Fruit fly (Drosophila melanogaster) whole organism, wandering third instar larva: ENCODE data around the gene CG8664.

Experiments used
- Abd-B ChIP-seq: fragments of >200 bp; optimal IDR thresholded peaks from 2 replicates; lab custom pipeline; 2017; ENCODE audit warnings: missing biosample characterization, missing genetic modification characterization
- Myc ChIP-seq: fragments of >200 bp; optimal IDR thresholded peaks from 2 replicates; lab custom pipeline; 2017
- br ChIP-seq: fragments of 200-800 bp; sonication (Bioruptor generic); optimal IDR thresholded peaks from 2 replicates; lab custom pipeline; 2016; ENCODE audit warnings: missing biosample characterization, missing genetic modification characterization
- h ChIP-seq: fragments of 200-800 bp; sonication (Bioruptor generic); optimal IDR thresholded peaks from 3 replicates; lab custom pipeline; 2016; ENCODE audit warnings: missing biosample characterization, mild to moderate bottlenecking, missing genetic modification characterization
- psq ChIP-seq: fragments of 200-800 bp; sonication (Bioruptor generic); optimal IDR thresholded peaks from 3 replicates; lab custom pipeline; 2017; ENCODE audit warnings: missing biosample characterization, mild to moderate bottlenecking, missing genetic modification characterization, moderate library complexity
- usp ChIP-seq: fragments of >200 bp; optimal IDR thresholded peaks from 2 replicates; lab custom pipeline; 2017; ENCODE audit warnings: missing biosample characterization, missing genetic modification characterization
- woc ChIP-seq: sonication (Bioruptor generic); optimal IDR thresholded peaks from 2 replicates; lab custom pipeline; 2016; ENCODE audit warnings: missing biosample characterization, mild to moderate bottlenecking, missing genetic modification characterization

DNA sequence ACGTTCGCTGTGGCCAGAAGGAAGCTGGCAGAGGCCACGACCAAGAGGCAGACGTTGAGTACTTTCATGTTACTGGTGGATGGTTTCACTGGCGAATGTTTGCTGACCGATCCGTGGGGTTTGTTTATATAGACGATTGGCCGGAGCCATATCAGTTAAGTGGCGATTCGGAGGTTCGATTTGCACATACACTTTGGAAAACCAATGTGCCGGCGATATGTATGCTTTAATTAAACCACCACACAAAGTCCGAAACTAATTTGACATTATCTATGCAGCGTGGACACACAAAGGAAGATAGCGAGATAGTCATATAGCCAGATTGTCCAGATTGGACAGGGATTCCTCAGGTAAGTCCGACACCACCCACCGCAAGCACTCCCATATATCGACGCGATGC is at the start of gene CG8664:
- TF ChIP-seq Abd-B (GFP tag; lab: Kevin White, UChicago) (no peak), h (GFP tag; lab: Kevin White, UChicago) (no peak), woc (GFP tag; lab: Kevin White, UChicago) (no peak), br (no peak), psq (GFP tag; lab: Kevin White, UChicago) (no peak), Myc (lab: Kevin White, UChicago) (no peak), usp (no peak)
